Worm (Caenorhabditis elegans) whole organism, L2 larva: Measurements from ENCODE around the gene W01C9.2.

Experiments
- F13H6.1 ChIP-seq: sonication (generic microtip); optimal IDR thresholded peaks from 2 replicates; lab custom pipeline; 2016; ENCODE audit warnings: missing genetic modification characterization, missing compliant biosample characterization
- ZK546.5 ChIP-seq: sonication (generic microtip); optimal IDR thresholded peaks from 2 replicates; lab custom pipeline; 2017; ENCODE audit warnings: missing biosample characterization, missing genetic modification characterization
- aly-2 ChIP-seq: fragments of 150-350 bp; optimal IDR thresholded peaks from 2 replicates; lab custom pipeline; 2014; ENCODE audit warnings: missing biosample characterization, missing genetic modification characterization
- ama-1 ChIP-seq: fragments of 150-350 bp; optimal IDR thresholded peaks from 2 replicates; lab custom pipeline; 2018; ENCODE audit warnings: inconsistent platforms
- ceh-16 ChIP-seq: fragments of 150-350 bp; optimal IDR thresholded peaks from 2 replicates; lab custom pipeline; 2014; ENCODE audit warnings: missing biosample characterization, missing genetic modification characterization
- lin-11 ChIP-seq: fragments of 150-350 bp; sonication (generic microtip); optimal IDR thresholded peaks from 2 replicates; lab custom pipeline; 2014; ENCODE audit warnings: missing biosample characterization, missing genetic modification characterization, inconsistent platforms, mixed read lengths
- lin-13 ChIP-seq: fragments of 150-350 bp; optimal IDR thresholded peaks from 2 replicates; lab custom pipeline; 2014; ENCODE audit warnings: missing biosample characterization, missing genetic modification reagents, missing genetic modification characterization
- nhr-11 ChIP-seq: fragments of 150-350 bp; optimal IDR thresholded peaks from 2 replicates; lab custom pipeline; 2014; ENCODE audit warnings: missing biosample characterization, missing genetic modification characterization
- nhr-12 ChIP-seq: fragments of 150-350 bp; optimal IDR thresholded peaks from 2 replicates; lab custom pipeline; 2014; ENCODE audit warnings: missing biosample characterization, missing genetic modification characterization
- nhr-25 ChIP-seq: fragments of 150-350 bp; sonication (generic microtip); optimal IDR thresholded peaks from 3 replicates; lab custom pipeline; 2014; ENCODE audit warnings: missing biosample characterization, missing genetic modification characterization
- nhr-77 ChIP-seq: fragments of 150-350 bp; optimal IDR thresholded peaks from 2 replicates; lab custom pipeline; 2014; ENCODE audit warnings: missing biosample characterization, missing genetic modification characterization
- snpc-4 ChIP-seq: fragments of 150-350 bp; optimal IDR thresholded peaks from 2 replicates; lab custom pipeline; 2014; ENCODE audit warnings: missing biosample characterization, missing genetic modification characterization
- unc-62 ChIP-seq: fragments of 150-350 bp; optimal IDR thresholded peaks from 2 replicates; lab custom pipeline; 2014; ENCODE audit warnings: missing biosample characterization, missing genetic modification reagents, missing genetic modification characterization
- ztf-4 ChIP-seq: fragments of 150-350 bp; optimal IDR thresholded peaks from 2 replicates; lab custom pipeline; 2014; ENCODE audit warnings: missing biosample characterization, missing genetic modification characterization

DNA sequence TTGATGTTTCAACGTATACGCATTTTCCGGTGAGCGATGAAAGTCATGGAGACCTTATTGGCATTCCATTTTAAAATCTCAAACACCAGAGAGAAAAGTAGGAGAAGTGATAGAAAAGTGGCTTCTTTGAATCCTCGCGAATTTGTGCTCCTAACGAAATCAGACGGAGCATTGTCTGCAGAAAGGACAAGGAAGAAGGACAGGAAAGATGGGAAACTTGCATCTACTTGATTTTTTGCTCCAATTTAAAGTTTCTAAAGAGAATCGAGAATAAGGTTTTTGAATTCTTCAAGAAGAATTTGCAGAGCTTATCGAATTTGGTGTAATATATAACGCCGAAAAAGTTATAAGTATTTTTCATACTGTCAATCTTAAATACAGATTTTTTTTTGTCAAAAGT lies 14.9 kb downstream of the W01C9.2 start:
- TF ChIP-seq nhr-11 (tag; lab: Kevin White, UChicago) (no peak), nhr-77 (tag; lab: Kevin White, UChicago) (no peak), lin-13 (GFP tag; lab: Kevin White, UChicago) (no peak), unc-62 (GFP tag; lab: Kevin White, UChicago) (no peak), F13H6.1 (tag; lab: Kevin White, UChicago) (no peak), lin-11 (tag; lab: Kevin White, UChicago) (no peak), ama-1 (no peak), aly-2 (tag; lab: Kevin White, UChicago) (no peak), nhr-25 (tag; lab: Kevin White, UChicago) (no peak), ztf-4 (no peak), ZK546.5 (tag; lab: Kevin White, UChicago) (no peak), snpc-4 (tag; lab: Kevin White, UChicago) (no peak), nhr-12 (tag; lab: Kevin White, UChicago) (no peak), ceh-16 (no peak)
